Worm (Caenorhabditis elegans): Measurements from ENCODE around the gene sri-28.

ce11 chrII:3066401-3066800 is 17.9 kb downstream of the sri-28 start:
- TF ChIP-seq med-1 (GFP tag; optimal IDR thresholded peaks at IDR 0.05; ENCODE audit: insufficient read depth) = no peak
- no peak for TF ChIP-seq flt-1 (GFP tag; IDR thresholded peaks at IDR 0.05)
- 0 out of 2 replicates have a peak, but pooled peaks have one; percentile 50 for TF ChIP-seq T22C8.4 (GFP tag; IDR thresholded peaks at IDR 0.05)
- TF ChIP-seq klf-2 (GFP tag; conservative IDR thresholded peaks at IDR 0.05) = no peak

All from whole organism, midembryonic.